Worm (Caenorhabditis elegans): ENCODE data around the gene srh-32.

- TF ChIP-seq ref-2 (tag; optimal IDR thresholded peaks at IDR 0.05) (no peak), unc-86 (tag; optimal IDR thresholded peaks at IDR 0.05) (no peak), elt-2 (tag; optimal IDR thresholded peaks at IDR 0.05) (no peak), F13H6.1 (tag; optimal IDR thresholded peaks at IDR 0.05) (no peak), nhr-11 (tag; optimal IDR thresholded peaks at IDR 0.05) (no peak), dmd-4 (tag; optimal IDR thresholded peaks at IDR 0.05; ENCODE audit: borderline replicate concordance) (no peak), mec-3 (tag; optimal IDR thresholded peaks at IDR 0.05; ENCODE audit: borderline replicate concordance) (no peak), fkh-6 (tag; optimal IDR thresholded peaks at IDR 0.05) (no peak), unc-3 (GFP tag; conservative IDR thresholded peaks at IDR 0.05) (no peak), unc-3 (tag; optimal IDR thresholded peaks at IDR 0.05) (no peak)
Observed at ce11 chrV:17696753-17697152, 4.3 kb upstream of the srh-32 start, which contains the start of gene spp-29.
